Worm (Caenorhabditis elegans) whole organism, L4/young adult: Measurements from ENCODE around the gene qua-1.

Experiments
- W03F9.2 ChIP-seq: fragments of 150-350 bp; optimal IDR thresholded peaks from 2 replicates; lab custom pipeline; 2014; ENCODE audit warnings: missing biosample characterization, missing genetic modification characterization
- dao-5 ChIP-seq: sonication (generic microtip); optimal IDR thresholded peaks from 2 replicates; lab custom pipeline; 2016; ENCODE audit warnings: missing genotype, missing genetic modification characterization, moderate library complexity, missing compliant biosample characterization
- him-1 ChIP-seq: sonication (generic microtip); optimal IDR thresholded peaks from 2 replicates; lab custom pipeline; 2016; ENCODE audit warnings: missing genotype, missing genetic modification reagents, missing genetic modification characterization, missing compliant biosample characterization

The qua-1 gene

DNA sequence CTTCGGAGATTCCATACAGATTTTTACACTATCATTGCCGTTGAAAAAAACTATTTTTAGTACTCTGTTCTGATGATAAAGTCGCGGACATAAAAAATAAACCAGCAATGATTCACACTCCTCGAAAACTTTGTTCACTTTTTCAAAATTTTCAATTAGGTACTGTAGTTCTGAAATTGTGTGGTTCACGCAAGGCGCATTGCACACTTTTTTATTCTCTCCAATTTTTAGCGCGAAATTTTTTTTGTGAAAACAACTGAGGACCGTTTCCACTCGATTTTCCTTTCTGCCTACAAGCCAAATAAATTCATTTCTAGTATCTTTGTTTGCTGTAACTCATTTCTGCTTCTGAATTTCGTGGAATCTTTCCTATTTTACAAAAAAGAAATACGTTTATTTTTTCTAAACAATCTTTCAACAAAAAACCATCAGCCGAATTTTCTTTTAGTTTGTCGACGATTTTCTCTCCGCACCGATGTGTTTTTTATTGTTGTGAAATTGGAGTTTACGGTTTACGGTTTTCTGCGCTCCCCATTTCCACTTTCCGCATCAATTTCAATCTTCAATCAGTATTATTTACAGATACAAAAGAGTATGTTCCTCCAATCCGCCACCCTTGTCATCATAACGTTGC lies 54.7 kb downstream of the qua-1 start, which contains the start of gene F35C11.5:
TSS of gene F35C11.5 (plus strand) at position 584 of the 634 bp plus-strand sequence.
- TF ChIP-seq dao-5, result no peak
- no peak for TF ChIP-seq him-1
- TF ChIP-seq W03F9.2, result no peak
